Worm (Caenorhabditis elegans) whole organism, late embryonic: ENCODE measurements around the gene F17A2.16.

Experiments used
- F13H6.1 ChIP-seq: sonication (generic microtip); optimal IDR thresholded peaks from 2 replicates; lab custom pipeline; 2016; ENCODE audit warnings: missing genetic modification characterization, missing compliant biosample characterization
- ceh-31 ChIP-seq: sonication (generic microtip); optimal IDR thresholded peaks from 2 replicates; lab custom pipeline; 2016; ENCODE audit warnings: missing genetic modification characterization, missing compliant biosample characterization
- dmd-4 ChIP-seq: sonication (generic microtip); optimal IDR thresholded peaks from 2 replicates; lab custom pipeline; 2016; ENCODE audit warnings: borderline replicate concordance, missing genetic modification characterization, missing compliant biosample characterization
- nfya-1 ChIP-seq: sonication (generic microtip); optimal IDR thresholded peaks from 2 replicates; lab custom pipeline; 2017; ENCODE audit warnings: missing genetic modification characterization, mild to moderate bottlenecking, missing compliant biosample characterization, antibody characterized with exemption, moderate library complexity
- nhr-11 ChIP-seq: fragments of 150-350 bp; optimal IDR thresholded peaks from 2 replicates; lab custom pipeline; 2014; ENCODE audit warnings: missing biosample characterization, missing genetic modification characterization
- pqm-1 ChIP-seq: sonication (generic microtip); optimal IDR thresholded peaks from 2 replicates; lab custom pipeline; 2016; ENCODE audit warnings: missing genetic modification characterization, missing compliant biosample characterization
- rnt-1 ChIP-seq: sonication (generic microtip); optimal IDR thresholded peaks from 2 replicates; lab custom pipeline; 2016; ENCODE audit warnings: missing genetic modification characterization, missing compliant biosample characterization
- sox-2 ChIP-seq: fragments of 200-800 bp; sonication (Bioruptor generic); IDR thresholded peaks from 2 replicates; pipeline ENCODE4 v1.3.6; 2022; ENCODE audit warnings: missing genetic modification reagents, missing genetic modification characterization, missing compliant biosample characterization

DNA sequence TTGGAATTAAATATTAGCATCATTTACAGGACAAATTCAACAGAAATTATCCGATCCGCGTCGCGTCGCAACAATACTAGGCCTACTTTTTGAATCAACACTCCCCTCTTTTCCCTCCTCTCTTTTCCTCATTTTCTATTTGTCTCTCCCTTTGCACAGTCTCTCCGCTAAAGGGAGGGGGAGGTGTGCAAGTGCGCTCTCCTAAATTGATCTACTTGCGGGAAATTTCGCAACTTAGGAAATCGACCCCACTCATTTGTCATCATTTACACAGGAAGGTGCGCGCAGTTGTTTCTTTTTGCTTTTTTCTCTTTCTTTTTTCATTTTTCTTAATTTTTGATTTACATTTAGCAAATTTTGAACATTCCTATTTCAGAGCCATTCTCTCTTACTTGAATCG, 25.3 kb upstream of the F17A2.16 start, which contains the start of gene C04B4.2:
- TF ChIP-seq pqm-1 (tag; lab: Kevin White, UChicago) (no peak), nhr-11 (tag; lab: Kevin White, UChicago) (no peak), rnt-1 (tag; lab: Kevin White, UChicago) (no peak), ceh-31 (tag; lab: Kevin White, UChicago) (no peak), dmd-4 (tag; lab: Kevin White, UChicago) (no peak), sox-2 (GFP tag; lab: Robert Waterston, UW) (no peak), F13H6.1 (tag; lab: Kevin White, UChicago) (no peak), nfya-1 (tag; lab: Kevin White, UChicago) (no peak)
